Worm (Caenorhabditis elegans): ENCODE measurements around the gene acl-3.
A peak's percentile ranks its signal among the peaks of the same experiment; 100 is the strongest.

Gene acl-3

ce11 chrIV:11692071-11692673 lies 40.3 kb upstream of the acl-3 start:
- TF ChIP-seq ceh-28 (tag; optimal IDR thresholded peaks at IDR 0.05) = peak; percentile 51
- TF ChIP-seq ZK546.5 (tag; optimal IDR thresholded peaks at IDR 0.05) = no peak
- peak; percentile 62 for TF ChIP-seq lin-15B (tag; optimal IDR thresholded peaks at IDR 0.05)
- no peak for TF ChIP-seq egl-5 (tag; optimal IDR thresholded peaks at IDR 0.05)
- TF ChIP-seq snpc-4 (tag; optimal IDR thresholded peaks at IDR 0.05) = peak; percentile 60
- TF ChIP-seq hmg-11 (tag; optimal IDR thresholded peaks at IDR 0.05) = peak; percentile 64
- peak; percentile 47 for TF ChIP-seq ama-1 (optimal IDR thresholded peaks at IDR 0.05)
- no peak for TF ChIP-seq nhr-43 (tag; optimal IDR thresholded peaks at IDR 0.05; ENCODE audit: poor library complexity, severe bottlenecking)
- no peak for TF ChIP-seq sea-2 (GFP tag; optimal IDR thresholded peaks at IDR 0.05)
- TF ChIP-seq egl-27 (tag; optimal IDR thresholded peaks at IDR 0.05) = peak; percentile 26
- TF ChIP-seq unc-62 (GFP tag; optimal IDR thresholded peaks at IDR 0.05) = peak; percentile 33
- TF ChIP-seq ceh-82 (tag; optimal IDR thresholded peaks at IDR 0.05) = peak; percentile 7
- no peak for TF ChIP-seq nhr-11 (tag; optimal IDR thresholded peaks at IDR 0.05)
- TF ChIP-seq zag-1 (tag; optimal IDR thresholded peaks at IDR 0.05) = no peak
- peak; percentile 88 for TF ChIP-seq pqm-1 (tag; optimal IDR thresholded peaks at IDR 0.05)
- peak; percentile 96 for TF ChIP-seq elt-2 (tag; optimal IDR thresholded peaks at IDR 0.05)
- no peak for TF ChIP-seq fkh-2 (tag; optimal IDR thresholded peaks at IDR 0.05)
- peak; percentile 41 for TF ChIP-seq fkh-10 (GFP tag; optimal IDR thresholded peaks at IDR 0.05)
- TF ChIP-seq tbx-2 (tag; optimal IDR thresholded peaks at IDR 0.05) = peak; percentile 38
- TF ChIP-seq skn-1 (tag; optimal IDR thresholded peaks at IDR 0.05) = peak; percentile 47
- peak; percentile 78 for TF ChIP-seq jun-1 (tag; optimal IDR thresholded peaks at IDR 0.05)
- TF ChIP-seq elt-3 (tag; optimal IDR thresholded peaks at IDR 0.05) = peak in 2 of 3 experiments; percentile 51 to 61
- TF ChIP-seq ceh-16 (tag; optimal IDR thresholded peaks at IDR 0.05) = no peak
- TF ChIP-seq fos-1 (tag; optimal IDR thresholded peaks at IDR 0.05) = peak; percentile 1
- peak; percentile 22 for TF ChIP-seq elt-1 (tag; optimal IDR thresholded peaks at IDR 0.05)
- TF ChIP-seq nhr-28 (tag; optimal IDR thresholded peaks at IDR 0.05) = no peak
- TF ChIP-seq mdl-1 (tag; optimal IDR thresholded peaks at IDR 0.05) = no peak
- TF ChIP-seq nhr-23 (tag; optimal IDR thresholded peaks at IDR 0.05) = peak; percentile 75
- TF ChIP-seq nhr-25 (tag; optimal IDR thresholded peaks at IDR 0.05) = peak; percentile 86
- TF ChIP-seq aly-2 (tag; optimal IDR thresholded peaks at IDR 0.05) = no peak
- peak; percentile 51 for TF ChIP-seq lsy-12 (tag; optimal IDR thresholded peaks at IDR 0.05)
- peak; percentile 92 for TF ChIP-seq pha-4 (tag; optimal IDR thresholded peaks at IDR 0.05)
- no peak for TF ChIP-seq mml-1 (tag; optimal IDR thresholded peaks at IDR 0.05)
- peak; percentile 73 for TF ChIP-seq lin-39 (tag; optimal IDR thresholded peaks at IDR 0.05)
- no peak for TF ChIP-seq nhr-77 (tag; optimal IDR thresholded peaks at IDR 0.05)
- TF ChIP-seq unc-39 (tag; optimal IDR thresholded peaks at IDR 0.05) = peak; percentile 24
- no peak for TF ChIP-seq daf-12 (tag; optimal IDR thresholded peaks at IDR 0.05)
- TF ChIP-seq nfya-1 (tag; optimal IDR thresholded peaks at IDR 0.05; ENCODE audit: insufficient read depth) = peak; percentile 84

ce11 chrIV:11691524-11691923 lies 39.7 kb upstream of the acl-3 start:
- no peak for TF ChIP-seq jun-1 (tag; optimal IDR thresholded peaks at IDR 0.05)
- TF ChIP-seq fkh-2 (tag; optimal IDR thresholded peaks at IDR 0.05) = no peak
- peak; percentile 27 for TF ChIP-seq lin-39 (tag; optimal IDR thresholded peaks at IDR 0.05)

ce11 chrIV:11690988-11691387 lies 39.2 kb upstream of the acl-3 start, which contains the start of gene let-60:
Gene let-60, minus strand, starts transcription at chrIV:11691088.
- no peak for TF ChIP-seq egl-27 (tag; optimal IDR thresholded peaks at IDR 0.05)
- no peak for TF ChIP-seq unc-62 (GFP tag; optimal IDR thresholded peaks at IDR 0.05)
- TF ChIP-seq nhr-25 (tag; optimal IDR thresholded peaks at IDR 0.05) = no peak
- TF ChIP-seq lsy-12 (tag; optimal IDR thresholded peaks at IDR 0.05) = no peak
- TF ChIP-seq nhr-67 (tag; optimal IDR thresholded peaks at IDR 0.05) = no peak
- no peak for TF ChIP-seq R02D3.7 (tag; optimal IDR thresholded peaks at IDR 0.05)
